Fruit fly (Drosophila melanogaster) whole organism, embryonic: ENCODE data around the gene pod1.

Source experiments
- Abd-B ChIP-seq: fragments of 200-800 bp; sonication (Bioruptor generic); optimal IDR thresholded peaks from 2 replicates; lab custom pipeline; 2018; ENCODE audit warnings: missing biosample characterization, mild to moderate bottlenecking, missing genetic modification characterization, moderate library complexity
- CG1024 ChIP-seq: fragments of 200-800 bp; sonication (Bioruptor generic); IDR thresholded peaks from 2 replicates; pipeline ENCODE4 v1.3.6; 2022; ENCODE audit warnings: missing biosample characterization, missing genetic modification characterization
- CG10654 ChIP-seq: fragments of 200-800 bp; sonication (Bioruptor generic); optimal IDR thresholded peaks from 2 replicates; lab custom pipeline; 2016; ENCODE audit warnings: missing biosample characterization, missing genetic modification characterization
- CG10979 ChIP-seq: fragments of 200-800 bp; sonication (Bioruptor generic); optimal IDR thresholded peaks from 2 replicates; lab custom pipeline; 2018; ENCODE audit warnings: missing biosample characterization, mild to moderate bottlenecking, missing genetic modification characterization, moderate library complexity
- CG15514 ChIP-seq: fragments of 200-800 bp; sonication (Bioruptor generic); optimal IDR thresholded peaks from 3 replicates; lab custom pipeline; 2017; ENCODE audit warnings: missing biosample characterization, missing genetic modification characterization, mild to moderate bottlenecking, moderate library complexity, missing genetic modification reagents
- CG15696 ChIP-seq: fragments of 200-800 bp; sonication (Bioruptor generic); optimal IDR thresholded peaks from 2 replicates; lab custom pipeline; 2019; ENCODE audit warnings: missing biosample characterization, mild to moderate bottlenecking, missing genetic modification characterization, moderate library complexity
- CG17328 ChIP-seq: fragments of 200-800 bp; sonication (Bioruptor generic); IDR thresholded peaks from 2 replicates; pipeline ENCODE4 v1.3.6; 2022; ENCODE audit warnings: missing biosample characterization, missing genetic modification characterization
- CG17612 ChIP-seq: fragments of 200-800 bp; sonication (Bioruptor generic); IDR thresholded peaks from 2 replicates; pipeline ENCODE4 v1.3.6; 2022; ENCODE audit warnings: missing biosample characterization, missing genetic modification characterization
- CG18262 ChIP-seq: fragments of 200-800 bp; optimal IDR thresholded peaks from 3 replicates; lab custom pipeline; 2019; ENCODE audit warnings: missing biosample characterization, mild to moderate bottlenecking, missing genetic modification characterization, moderate library complexity
- CG1832 ChIP-seq: fragments of 200-800 bp; sonication (Bioruptor generic); optimal IDR thresholded peaks from 2 replicates; lab custom pipeline; 2017; ENCODE audit warnings: missing biosample characterization, mild to moderate bottlenecking, missing genetic modification characterization, inconsistent platforms
- CG18476 ChIP-seq: fragments of 200-800 bp; sonication (Bioruptor generic); optimal IDR thresholded peaks from 2 replicates; lab custom pipeline; 2016; ENCODE audit warnings: missing biosample characterization, mild to moderate bottlenecking, missing genetic modification characterization
- CG2678 ChIP-seq: fragments of 200-800 bp; sonication (Bioruptor generic); optimal IDR thresholded peaks from 3 replicates; lab custom pipeline; 2019; ENCODE audit warnings: missing biosample characterization, mild to moderate bottlenecking, missing genetic modification characterization, moderate library complexity
- CG2889 ChIP-seq: fragments of 200-800 bp; sonication (Bioruptor generic); IDR thresholded peaks from 3 replicates; pipeline ENCODE4 v1.3.6; 2022; ENCODE audit warnings: missing biosample characterization, missing genetic modification characterization
- CG5180 ChIP-seq: fragments of 200-800 bp; sonication (Bioruptor generic); optimal IDR thresholded peaks from 3 replicates; lab custom pipeline; 2017; ENCODE audit warnings: missing biosample characterization, missing genetic modification characterization, mild to moderate bottlenecking, moderate library complexity, missing genetic modification reagents
- CG6791 ChIP-seq: fragments of 200-800 bp; sonication (Bioruptor generic); IDR thresholded peaks from 3 replicates; pipeline ENCODE4 v1.3.6; 2022; ENCODE audit warnings: missing biosample characterization, missing genetic modification characterization; ENCODE audit not compliant: partially characterized antibody
- CG7745 ChIP-seq: fragments of 200-800 bp; sonication (Bioruptor generic); optimal IDR thresholded peaks from 2 replicates; lab custom pipeline; 2018; ENCODE audit warnings: missing biosample characterization, mild to moderate bottlenecking, missing genetic modification characterization, moderate library complexity
- CG8089 ChIP-seq: fragments of 200-800 bp; sonication (Bioruptor generic); optimal IDR thresholded peaks from 3 replicates; lab custom pipeline; 2016; ENCODE audit warnings: missing biosample characterization, missing genetic modification characterization
- CG8359 ChIP-seq: fragments of 200-800 bp; sonication (Bioruptor generic); optimal IDR thresholded peaks from 2 replicates; lab custom pipeline; 2017; ENCODE audit warnings: missing biosample characterization, mild to moderate bottlenecking, missing genetic modification characterization, borderline replicate concordance
- Dek ChIP-seq: fragments of 200-800 bp; sonication (Bioruptor generic); optimal IDR thresholded peaks from 3 replicates; lab custom pipeline; 2019; ENCODE audit warnings: missing biosample characterization, mild to moderate bottlenecking, missing genetic modification characterization, moderate library complexity
- ERR ChIP-seq: fragments of 200-800 bp; sonication (Bioruptor generic); optimal IDR thresholded peaks from 2 replicates; lab custom pipeline; 2016; ENCODE audit warnings: missing biosample characterization, missing genetic modification characterization
- GATAe ChIP-seq: fragments of 200-800 bp; sonication (Bioruptor generic); conservative IDR thresholded peaks from 2 replicates; pipeline ENCODE4 v1.3.6; 2022; ENCODE audit warnings: missing biosample characterization, missing genetic modification characterization
- Gug ChIP-seq: fragments of 200-800 bp; sonication (Bioruptor generic); IDR thresholded peaks from 4 replicates; pipeline ENCODE4 v1.3.6; 2022; ENCODE audit warnings: missing biosample characterization, missing genetic modification characterization
- Hr51 ChIP-seq, 2 experiments: fragments of 200-800 bp; sonication (Bioruptor generic); optimal IDR thresholded peaks; 2 replicates in 1 of 2; 3 replicates in 1 of 2; lab custom pipeline; 2016 to 2018; ENCODE audit warnings: missing biosample characterization in 2 of 2, missing genetic modification characterization in 2 of 2, mild to moderate bottlenecking in 1 of 2, moderate library complexity in 1 of 2
- Hsf ChIP-seq: fragments of 200-800 bp; sonication (Bioruptor generic); optimal IDR thresholded peaks from 3 replicates; lab custom pipeline; 2016; ENCODE audit warnings: missing biosample characterization, missing genetic modification characterization
- Mes4 ChIP-seq: fragments of 200-800 bp; sonication (Bioruptor generic); optimal IDR thresholded peaks from 2 replicates; lab custom pipeline; 2016; ENCODE audit warnings: missing biosample characterization, missing genetic modification characterization
- Sry-δ ChIP-seq: fragments of 200-800 bp; sonication (Bioruptor generic); optimal IDR thresholded peaks from 2 replicates; lab custom pipeline; 2016; ENCODE audit warnings: missing biosample characterization, missing genetic modification characterization
- Trl ChIP-seq, 3 experiments: fragments of >200 bp in 2 of 3; fragments of 200-800 bp in 1 of 3; sonication (Bioruptor generic) in 1 of 3; optimal IDR thresholded peaks; 2 replicates in 1 of 3; 3 replicates in 2 of 3; lab custom pipeline; 2016 to 2017; ENCODE audit warnings: missing biosample characterization in 1 of 3, missing genetic modification characterization in 1 of 3
- Xbp1 ChIP-seq: fragments of 200-800 bp; sonication (Bioruptor generic); optimal IDR thresholded peaks from 3 replicates; lab custom pipeline; 2016; ENCODE audit warnings: missing biosample characterization, mild to moderate bottlenecking, missing genetic modification characterization
- amos ChIP-seq: fragments of 200-800 bp; sonication (Bioruptor generic); IDR thresholded peaks from 2 replicates; pipeline ENCODE4 v1.3.6; 2022; ENCODE audit warnings: missing biosample characterization, missing genetic modification characterization; ENCODE audit not compliant: partially characterized antibody
- cas ChIP-seq: fragments of 200-800 bp; sonication (Bioruptor generic); IDR thresholded peaks from 2 replicates; pipeline ENCODE4 v1.3.6; 2022; ENCODE audit warnings: missing biosample characterization, missing genetic modification characterization
- danr ChIP-seq: fragments of 200-800 bp; sonication (Bioruptor generic); IDR thresholded peaks from 2 replicates; pipeline ENCODE4 v1.3.6; 2022; ENCODE audit warnings: missing biosample characterization, missing genetic modification characterization
- dpn ChIP-seq, 2 experiments: fragments of 200-800 bp; sonication (Bioruptor generic); optimal IDR thresholded peaks; 3 replicates each; lab custom pipeline; 2016; ENCODE audit warnings: missing biosample characterization in 2 of 2, missing genetic modification characterization in 2 of 2
- ems ChIP-seq: fragments of 200-800 bp; sonication (Bioruptor generic); optimal IDR thresholded peaks from 3 replicates; lab custom pipeline; 2016; ENCODE audit warnings: missing biosample characterization, missing genetic modification characterization
- exex ChIP-seq: fragments of 200-800 bp; sonication (Bioruptor generic); optimal IDR thresholded peaks from 4 replicates; lab custom pipeline; 2018; ENCODE audit warnings: missing biosample characterization, mild to moderate bottlenecking, missing genetic modification characterization, moderate library complexity
- jing ChIP-seq: fragments of 200-800 bp; sonication (Bioruptor generic); optimal IDR thresholded peaks from 2 replicates; lab custom pipeline; 2018; ENCODE audit warnings: missing biosample characterization, mild to moderate bottlenecking, missing genetic modification characterization
- lola ChIP-seq, 3 experiments: fragments of >200 bp in 2 of 3; fragments of 200-800 bp in 1 of 3; sonication (Bioruptor generic) in 1 of 3; optimal IDR thresholded peaks; 2 replicates each; lab custom pipeline; 2017 to 2019; ENCODE audit warnings: missing biosample characterization in 3 of 3, missing genetic modification characterization in 3 of 3, mild to moderate bottlenecking in 1 of 3, moderate library complexity in 1 of 3
- lov ChIP-seq, 2 experiments: fragments of 200-800 bp in 1 of 2; fragments of >200 bp in 1 of 2; sonication (Bioruptor generic) in 1 of 2; IDR thresholded peaks in 1 of 2; optimal IDR thresholded peaks in 1 of 2; 2 replicates in 1 of 2; 3 replicates in 1 of 2; pipeline versions ENCODE4 v1.3.6 to Lab custom; 2017 to 2022; ENCODE audit warnings: missing biosample characterization in 1 of 2, missing genetic modification characterization in 1 of 2
- luna ChIP-seq: fragments of 200-800 bp; sonication (Bioruptor generic); optimal IDR thresholded peaks from 2 replicates; lab custom pipeline; 2016; ENCODE audit warnings: missing biosample characterization, missing genetic modification characterization
- sima ChIP-seq: fragments of 200-800 bp; sonication (Bioruptor generic); optimal IDR thresholded peaks from 2 replicates; lab custom pipeline; 2016; ENCODE audit warnings: missing biosample characterization, missing genetic modification characterization
- sna ChIP-seq: fragments of 200-800 bp; sonication (Bioruptor generic); IDR thresholded peaks from 2 replicates; pipeline ENCODE4 v1.3.6; 2022; ENCODE audit warnings: missing biosample characterization, missing genetic modification characterization; ENCODE audit not compliant: partially characterized antibody
- sr ChIP-seq: fragments of 200-800 bp; sonication (Bioruptor generic); IDR thresholded peaks from 3 replicates; pipeline ENCODE4 v1.3.6; 2022; ENCODE audit warnings: missing biosample characterization, missing genetic modification characterization
- ttk ChIP-seq: fragments of 200-800 bp; sonication (Bioruptor generic); IDR thresholded peaks from 2 replicates; pipeline ENCODE4 v2.1.2; 2022; ENCODE audit warnings: missing biosample characterization, missing genetic modification characterization
- unpg ChIP-seq: fragments of 200-800 bp; sonication (Bioruptor generic); optimal IDR thresholded peaks from 3 replicates; lab custom pipeline; 2018; ENCODE audit warnings: missing biosample characterization, mild to moderate bottlenecking, missing genetic modification characterization, moderate library complexity
- usp ChIP-seq: fragments of >200 bp; optimal IDR thresholded peaks from 2 replicates; lab custom pipeline; 2017; ENCODE audit warnings: missing biosample characterization, missing genetic modification characterization
- vnd ChIP-seq: fragments of 200-800 bp; sonication (Bioruptor generic); IDR thresholded peaks from 3 replicates; pipeline ENCODE4 v1.3.6; 2022; ENCODE audit warnings: missing biosample characterization, missing genetic modification characterization; ENCODE audit not compliant: partially characterized antibody
- zen ChIP-seq: fragments of 200-800 bp; sonication (Bioruptor generic); optimal IDR thresholded peaks from 3 replicates; lab custom pipeline; 2018; ENCODE audit warnings: missing biosample characterization, mild to moderate bottlenecking, missing genetic modification characterization, moderate library complexity

The pod1 gene

DNA sequence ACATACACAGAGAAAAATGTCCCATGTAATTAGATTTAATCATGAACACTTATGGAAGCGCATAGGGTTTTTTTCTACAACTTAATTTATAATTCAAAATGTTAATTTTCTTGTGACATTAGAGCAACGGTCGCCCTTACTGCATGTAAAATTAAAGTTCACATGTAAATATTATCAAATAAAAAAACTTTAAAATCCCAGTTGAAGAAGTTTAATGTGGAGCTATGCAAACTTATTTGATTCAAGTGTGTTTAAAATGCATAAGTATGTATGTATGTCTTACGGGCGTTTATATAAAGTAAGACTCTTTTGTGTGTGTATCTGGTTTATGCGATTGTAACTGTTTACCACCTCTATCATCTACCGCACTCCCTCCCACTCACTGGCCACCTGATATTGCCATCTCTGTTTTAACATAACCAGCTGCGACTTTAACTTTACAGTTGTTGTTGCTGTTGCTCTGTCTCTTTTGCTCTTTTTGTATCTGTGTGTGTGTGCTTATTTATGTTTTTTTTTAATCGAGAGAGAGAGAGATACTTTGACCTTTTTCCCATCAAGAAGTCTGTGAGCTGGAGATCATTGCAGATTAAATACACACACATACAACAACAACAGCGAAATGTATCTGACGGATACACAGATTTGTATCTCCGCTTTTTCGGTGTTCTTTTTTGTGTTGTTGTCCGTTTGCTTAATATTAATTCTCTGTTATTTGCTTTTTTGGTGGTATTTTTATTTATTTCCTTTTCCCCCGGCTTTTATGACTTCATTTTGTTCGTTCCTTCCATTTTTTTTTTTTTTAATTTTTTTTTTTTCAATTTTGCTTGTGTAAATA, 52.1 kb downstream of the pod1 start (continued):
- TF ChIP-seq vnd (GFP tag; lab: Robert Waterston, UW), result no peak
- no peak for TF ChIP-seq amos
- peak; percentile 94 for TF ChIP-seq unpg (GFP tag; lab: Kevin White, UChicago)
- TF ChIP-seq cas, result no peak
- TF ChIP-seq ems (GFP tag; lab: Kevin White, UChicago), result peak; percentile 44
- peak; percentile 91 for TF ChIP-seq Dek
- peak; percentile 79 for TF ChIP-seq CG17328
- no peak for TF ChIP-seq danr (GFP tag; lab: Robert Waterston, UW)
- TF ChIP-seq Trl (optimal IDR thresholded peaks at IDR 0.05; lab: Kevin White, UChicago), result peak in 1 of 2 experiments; percentile 36
- TF ChIP-seq Trl (GFP tag; optimal IDR thresholded peaks at IDR 0.05; lab: Kevin White, UChicago), result peak; percentile 77
- peak; percentile 60 for TF ChIP-seq Sry-δ (GFP tag; lab: Kevin White, UChicago)
- no peak for TF ChIP-seq lov (optimal IDR thresholded peaks at IDR 0.05; lab: Kevin White, UChicago)
- TF ChIP-seq lov (GFP tag; IDR thresholded peaks at IDR 0.05; lab: Robert Waterston, UW), result no peak
- no peak for TF ChIP-seq sr
- peak; percentile 76 for TF ChIP-seq Mes4
- TF ChIP-seq sima (GFP tag; lab: Kevin White, UChicago), result peak; percentile 59
- no peak for TF ChIP-seq CG7745 (tag; lab: Kevin White, UChicago)
- TF ChIP-seq sna (GFP tag; lab: Robert Waterston, UW), result no peak
- TF ChIP-seq Xbp1 (GFP tag; lab: Kevin White, UChicago), result peak; percentile 90
- peak; percentile 85 to 88 for TF ChIP-seq dpn (GFP tag; optimal IDR thresholded peaks at IDR 0.05; lab: Kevin White, UChicago)
- no peak for TF ChIP-seq luna (GFP tag; lab: Kevin White, UChicago)
- TF ChIP-seq CG18476 (GFP tag; lab: Kevin White, UChicago), result peak; percentile 70
- TF ChIP-seq GATAe (GFP tag; lab: Robert Waterston, UW), result no peak
- TF ChIP-seq CG1024 (GFP tag; lab: Robert Waterston, UW), result no peak
- no peak for TF ChIP-seq CG17612 (GFP tag; lab: Robert Waterston, UW)
- TF ChIP-seq Hsf, result peak; percentile 88
- TF ChIP-seq zen (tag; lab: Kevin White, UChicago), result peak; percentile 40
- peak; percentile 29 for TF ChIP-seq CG10654 (GFP tag; lab: Kevin White, UChicago)
- TF ChIP-seq exex, result peak; percentile 4
- TF ChIP-seq ttk (GFP tag; lab: Robert Waterston, UW), result 0 out of 2 replicates have a peak, but pooled peaks have one; percentile 17
- TF ChIP-seq CG8359 (GFP tag; lab: Kevin White, UChicago), result peak; percentile 81
- peak in 2 of 3 experiments; percentile 56 to 93 for TF ChIP-seq lola (GFP tag; optimal IDR thresholded peaks at IDR 0.05; lab: Kevin White, UChicago)
- peak; percentile 29 for TF ChIP-seq CG15514 (GFP tag; lab: Kevin White, UChicago)
- TF ChIP-seq Gug (GFP tag; lab: Robert Waterston, UW), result peak; percentile 42; the same call in 2 of the 4 replicates
- TF ChIP-seq usp (GFP tag; lab: Kevin White, UChicago), result no peak
- peak; percentile 30 for TF ChIP-seq CG8089 (GFP tag; lab: Kevin White, UChicago)
- peak; percentile 85 for TF ChIP-seq CG10979 (tag; lab: Kevin White, UChicago)
- peak; percentile 15 for TF ChIP-seq CG15696 (tag; lab: Kevin White, UChicago)
- TF ChIP-seq CG2678 (tag; lab: Kevin White, UChicago), result peak; percentile 94
- peak; percentile 82 to 97 for TF ChIP-seq Hr51 (GFP tag; optimal IDR thresholded peaks at IDR 0.05; lab: Kevin White, UChicago)
- peak; percentile 51 for TF ChIP-seq CG5180
- TF ChIP-seq CG1832 (GFP tag; lab: Kevin White, UChicago), result peak; percentile 60
- peak; percentile 89 for TF ChIP-seq jing (GFP tag; lab: Kevin White, UChicago)
- TF ChIP-seq ERR, result no peak
- peak; percentile 75 for TF ChIP-seq CG2889 (GFP tag; lab: Robert Waterston, UW)
- peak; percentile 89 for TF ChIP-seq CG18262 (tag; lab: Kevin White, UChicago)
- TF ChIP-seq Abd-B (GFP tag; lab: Kevin White, UChicago), result peak; percentile 95
- no peak for TF ChIP-seq CG6791 (GFP tag; lab: Robert Waterston, UW)
